Fruit fly (Drosophila melanogaster) whole organism, embryonic: Measurements from ENCODE around the gene Gr98b.
A peak's percentile ranks its signal among the peaks of the same experiment; 100 is the strongest.

ENCODE experiments used
- Asciz ChIP-seq: fragments of 200-800 bp; sonication (Bioruptor generic); optimal IDR thresholded peaks from 2 replicates; lab custom pipeline; 2017; ENCODE audit warnings: missing biosample characterization, mild to moderate bottlenecking, missing genetic modification characterization, missing genetic modification reagents
- CG10209 ChIP-seq: fragments of 200-800 bp; sonication (Bioruptor generic); optimal IDR thresholded peaks from 3 replicates; lab custom pipeline; 2017; ENCODE audit warnings: missing biosample characterization, mild to moderate bottlenecking, missing genetic modification characterization, missing genetic modification reagents
- CG10431 ChIP-seq: fragments of 200-800 bp; sonication (Bioruptor generic); optimal IDR thresholded peaks from 3 replicates; lab custom pipeline; 2018; ENCODE audit warnings: missing biosample characterization, mild to moderate bottlenecking, missing genetic modification characterization
- CG10959 ChIP-seq: fragments of 200-800 bp; sonication (Bioruptor generic); IDR thresholded peaks from 2 replicates; pipeline ENCODE4 v1.3.6; 2022; ENCODE audit warnings: missing biosample characterization, missing genetic modification characterization
- CG11723 ChIP-seq: fragments of 200-800 bp; sonication (Bioruptor generic); optimal IDR thresholded peaks from 2 replicates; lab custom pipeline; 2017; ENCODE audit warnings: missing biosample characterization, mild to moderate bottlenecking, missing genetic modification characterization
- CG12744 ChIP-seq: fragments of 200-800 bp; sonication (Bioruptor generic); optimal IDR thresholded peaks from 2 replicates; lab custom pipeline; 2016; ENCODE audit warnings: missing biosample characterization, missing genetic modification characterization
- CG13424 ChIP-seq: fragments of 200-800 bp; sonication (Bioruptor generic); optimal IDR thresholded peaks from 2 replicates; lab custom pipeline; 2019; ENCODE audit warnings: missing biosample characterization, mild to moderate bottlenecking, missing genetic modification characterization, moderate library complexity
- CG14441 ChIP-seq: fragments of 200-800 bp; sonication (Bioruptor generic); IDR thresholded peaks from 2 replicates; pipeline ENCODE4 v1.3.6; 2022; ENCODE audit warnings: missing biosample characterization, missing genetic modification characterization
- CG15601 ChIP-seq: fragments of 200-800 bp; sonication (Bioruptor generic); optimal IDR thresholded peaks from 3 replicates; lab custom pipeline; 2019; ENCODE audit warnings: missing biosample characterization, mild to moderate bottlenecking, missing genetic modification characterization, moderate library complexity
- CG15696 ChIP-seq: fragments of 200-800 bp; sonication (Bioruptor generic); optimal IDR thresholded peaks from 2 replicates; lab custom pipeline; 2019; ENCODE audit warnings: missing biosample characterization, mild to moderate bottlenecking, missing genetic modification characterization, moderate library complexity
- CG1832 ChIP-seq: fragments of 200-800 bp; sonication (Bioruptor generic); optimal IDR thresholded peaks from 2 replicates; lab custom pipeline; 2017; ENCODE audit warnings: missing biosample characterization, mild to moderate bottlenecking, missing genetic modification characterization, inconsistent platforms
- CG18599 ChIP-seq: fragments of 200-800 bp; sonication (Bioruptor generic); optimal IDR thresholded peaks from 3 replicates; lab custom pipeline; 2017; ENCODE audit warnings: missing biosample characterization, missing genetic modification characterization, mild to moderate bottlenecking, moderate library complexity, missing genetic modification reagents
- CG2889 ChIP-seq: fragments of 200-800 bp; sonication (Bioruptor generic); IDR thresholded peaks from 3 replicates; pipeline ENCODE4 v1.3.6; 2022; ENCODE audit warnings: missing biosample characterization, missing genetic modification characterization
- CG31388 ChIP-seq: fragments of 200-800 bp; sonication (Bioruptor generic); optimal IDR thresholded peaks from 2 replicates; lab custom pipeline; 2016; ENCODE audit warnings: missing biosample characterization, missing genetic modification characterization
- CG4282 ChIP-seq: fragments of 200-800 bp; sonication (Bioruptor generic); optimal IDR thresholded peaks from 2 replicates; lab custom pipeline; 2016; ENCODE audit warnings: missing biosample characterization, missing genetic modification characterization
- CG4730 ChIP-seq: fragments of 200-800 bp; sonication (Bioruptor generic); IDR thresholded peaks from 2 replicates; pipeline ENCODE4 v1.3.6; 2022; ENCODE audit warnings: missing biosample characterization, missing genetic modification characterization
- CG6654 ChIP-seq: fragments of 200-800 bp; sonication (Bioruptor generic); optimal IDR thresholded peaks from 2 replicates; lab custom pipeline; 2017; ENCODE audit warnings: missing biosample characterization, mild to moderate bottlenecking, missing genetic modification characterization
- CG7357 ChIP-seq: fragments of 200-800 bp; sonication (Bioruptor generic); IDR thresholded peaks from 3 replicates; pipeline ENCODE4 v1.3.6; 2022; ENCODE audit warnings: missing biosample characterization, missing genetic modification characterization
- CG7839 ChIP-seq: fragments of 200-800 bp; sonication (Bioruptor generic); optimal IDR thresholded peaks from 3 replicates; lab custom pipeline; 2018; ENCODE audit warnings: missing biosample characterization, mild to moderate bottlenecking, missing genetic modification characterization, moderate library complexity
- CG9727 ChIP-seq: fragments of 200-800 bp; sonication (Bioruptor generic); optimal IDR thresholded peaks from 3 replicates; lab custom pipeline; 2017; ENCODE audit warnings: missing biosample characterization, mild to moderate bottlenecking, missing genetic modification characterization
- CG9797 ChIP-seq: fragments of 200-800 bp; sonication (Bioruptor generic); optimal IDR thresholded peaks from 3 replicates; lab custom pipeline; 2018; ENCODE audit warnings: missing biosample characterization, mild to moderate bottlenecking, missing genetic modification characterization
- CG9876 ChIP-seq: fragments of 200-800 bp; sonication (Bioruptor generic); optimal IDR thresholded peaks from 2 replicates; lab custom pipeline; 2016; ENCODE audit warnings: missing biosample characterization, missing genetic modification characterization
- Camta ChIP-seq: fragments of 200-800 bp; sonication (Bioruptor generic); optimal IDR thresholded peaks from 2 replicates; lab custom pipeline; 2016; ENCODE audit warnings: missing biosample characterization, missing genetic modification characterization
- Dbx ChIP-seq: fragments of 200-800 bp; sonication (Bioruptor generic); IDR thresholded peaks from 3 replicates; pipeline ENCODE4 v1.3.6; 2022; ENCODE audit warnings: missing biosample characterization, missing genetic modification characterization
- Dip3 ChIP-seq: fragments of 200-800 bp; sonication (Bioruptor generic); optimal IDR thresholded peaks from 3 replicates; lab custom pipeline; 2016; ENCODE audit warnings: missing biosample characterization, missing genetic modification characterization
- Drgx ChIP-seq: fragments of 200-800 bp; sonication (Bioruptor generic); IDR thresholded peaks from 2 replicates; pipeline ENCODE4 v1.3.6; 2022; ENCODE audit warnings: missing biosample characterization, missing genetic modification characterization
- Ets97D ChIP-seq: fragments of 200-800 bp; sonication (Bioruptor generic); optimal IDR thresholded peaks from 3 replicates; lab custom pipeline; 2016; ENCODE audit warnings: missing biosample characterization, missing genetic modification characterization
- GATAe ChIP-seq: fragments of 200-800 bp; sonication (Bioruptor generic); conservative IDR thresholded peaks from 2 replicates; pipeline ENCODE4 v1.3.6; 2022; ENCODE audit warnings: missing biosample characterization, missing genetic modification characterization
- HLH4C ChIP-seq: fragments of 200-800 bp; sonication (Bioruptor generic); IDR thresholded peaks from 3 replicates; pipeline ENCODE4 v1.3.6; 2022; ENCODE audit warnings: missing biosample characterization, missing genetic modification characterization; ENCODE audit not compliant: partially characterized antibody
- HLHmδ ChIP-seq: fragments of 200-800 bp; sonication (Bioruptor generic); optimal IDR thresholded peaks from 2 replicates; lab custom pipeline; 2018; ENCODE audit warnings: missing biosample characterization, mild to moderate bottlenecking, missing genetic modification characterization, moderate library complexity
- Hand ChIP-seq: fragments of 200-800 bp; sonication (Bioruptor generic); optimal IDR thresholded peaks from 2 replicates; lab custom pipeline; 2017; ENCODE audit warnings: mild to moderate bottlenecking, missing biosample characterization, missing genetic modification reagents, missing genetic modification characterization
- Lim3 ChIP-seq: fragments of 200-800 bp; sonication (Bioruptor generic); IDR thresholded peaks from 2 replicates; pipeline ENCODE4 v1.3.6; 2022; ENCODE audit warnings: missing biosample characterization, missing genetic modification characterization
- NFAT ChIP-seq: fragments of 200-800 bp; sonication (Bioruptor generic); IDR thresholded peaks from 2 replicates; pipeline ENCODE4 v1.3.6; 2022; ENCODE audit warnings: missing biosample characterization, missing genetic modification characterization
- Oaz ChIP-seq: fragments of 200-800 bp; sonication (Bioruptor generic); IDR thresholded peaks from 2 replicates; pipeline ENCODE4 v1.3.6; 2022; ENCODE audit warnings: missing biosample characterization, missing genetic modification characterization
- Vsx1 ChIP-seq: fragments of 200-800 bp; sonication (Bioruptor generic); optimal IDR thresholded peaks from 2 replicates; lab custom pipeline; 2017; ENCODE audit warnings: missing biosample characterization, mild to moderate bottlenecking, missing genetic modification characterization, missing genetic modification reagents
- abd-A ChIP-seq: fragments of 200-800 bp; sonication (Bioruptor generic); optimal IDR thresholded peaks from 3 replicates; lab custom pipeline; 2019; ENCODE audit warnings: missing biosample characterization, mild to moderate bottlenecking, missing genetic modification characterization, moderate library complexity
- ap ChIP-seq: fragments of 200-800 bp; sonication (Bioruptor generic); IDR thresholded peaks from 2 replicates; pipeline ENCODE4 v1.3.6; 2022; ENCODE audit warnings: missing biosample characterization, missing genetic modification characterization
- chif ChIP-seq, 2 experiments: fragments of 200-800 bp; sonication (Bioruptor generic); optimal IDR thresholded peaks; 3 replicates each; lab custom pipeline; 2016; ENCODE audit warnings: missing biosample characterization in 2 of 2, missing genetic modification characterization in 2 of 2
- croc ChIP-seq: fragments of 200-800 bp; sonication (Bioruptor generic); conservative IDR thresholded peaks from 3 replicates; pipeline ENCODE4 v1.3.6; 2022; ENCODE audit warnings: missing biosample characterization, missing genetic modification characterization
- emc ChIP-seq: fragments of 200-800 bp; sonication (Bioruptor generic); optimal IDR thresholded peaks from 2 replicates; lab custom pipeline; 2016; ENCODE audit warnings: missing biosample characterization, missing genetic modification characterization
- gsb ChIP-seq: fragments of 200-800 bp; sonication (Bioruptor generic); IDR thresholded peaks from 2 replicates; pipeline ENCODE4 v1.3.6; 2022; ENCODE audit warnings: missing biosample characterization, missing genetic modification characterization
- insv ChIP-seq, 2 experiments: fragments of 200-800 bp; sonication (Bioruptor generic); optimal IDR thresholded peaks; 3 replicates each; lab custom pipeline; 2016 to 2018; ENCODE audit warnings: missing biosample characterization in 2 of 2, missing genetic modification characterization in 2 of 2
- ken ChIP-seq: fragments of 200-800 bp; sonication (Bioruptor generic); IDR thresholded peaks from 3 replicates; pipeline ENCODE4 v1.3.6; 2022; ENCODE audit warnings: missing biosample characterization, missing genetic modification characterization
- mirr ChIP-seq: fragments of 200-800 bp; sonication (Bioruptor generic); optimal IDR thresholded peaks from 3 replicates; lab custom pipeline; 2018; ENCODE audit warnings: missing biosample characterization, mild to moderate bottlenecking, missing genetic modification characterization
- prd ChIP-seq, 3 experiments: fragments of >200 bp in 2 of 3; fragments of 200-800 bp in 1 of 3; sonication (Bioruptor generic) in 1 of 3; optimal IDR thresholded peaks in 2 of 3; IDR thresholded peaks in 1 of 3; 2 replicates in 2 of 3; 3 replicates in 1 of 3; pipeline versions ENCODE4 v1.3.6 to Lab custom; 2017 to 2022; ENCODE audit warnings: missing biosample characterization in 1 of 3, missing genetic modification characterization in 1 of 3
- pzg ChIP-seq: fragments of 200-800 bp; sonication (Bioruptor generic); optimal IDR thresholded peaks from 3 replicates; lab custom pipeline; 2018; ENCODE audit warnings: missing biosample characterization, mild to moderate bottlenecking, missing genetic modification characterization, moderate library complexity
- sima ChIP-seq: fragments of 200-800 bp; sonication (Bioruptor generic); optimal IDR thresholded peaks from 2 replicates; lab custom pipeline; 2016; ENCODE audit warnings: missing biosample characterization, missing genetic modification characterization
- twi ChIP-seq: fragments of 200-800 bp; optimal IDR thresholded peaks from 2 replicates; lab custom pipeline; 2019; ENCODE audit warnings: missing biosample characterization, mild to moderate bottlenecking, missing genetic modification characterization, moderate library complexity
- usp ChIP-seq: fragments of >200 bp; optimal IDR thresholded peaks from 2 replicates; lab custom pipeline; 2017; ENCODE audit warnings: missing biosample characterization, missing genetic modification characterization
- vnd ChIP-seq: fragments of 200-800 bp; sonication (Bioruptor generic); IDR thresholded peaks from 3 replicates; pipeline ENCODE4 v1.3.6; 2022; ENCODE audit warnings: missing biosample characterization, missing genetic modification characterization; ENCODE audit not compliant: partially characterized antibody
- z ChIP-seq: fragments of 200-800 bp; sonication (Bioruptor generic); IDR thresholded peaks from 3 replicates; pipeline ENCODE4 v1.3.6; 2022; ENCODE audit warnings: missing biosample characterization, missing genetic modification characterization

The Gr98b gene

DNA sequence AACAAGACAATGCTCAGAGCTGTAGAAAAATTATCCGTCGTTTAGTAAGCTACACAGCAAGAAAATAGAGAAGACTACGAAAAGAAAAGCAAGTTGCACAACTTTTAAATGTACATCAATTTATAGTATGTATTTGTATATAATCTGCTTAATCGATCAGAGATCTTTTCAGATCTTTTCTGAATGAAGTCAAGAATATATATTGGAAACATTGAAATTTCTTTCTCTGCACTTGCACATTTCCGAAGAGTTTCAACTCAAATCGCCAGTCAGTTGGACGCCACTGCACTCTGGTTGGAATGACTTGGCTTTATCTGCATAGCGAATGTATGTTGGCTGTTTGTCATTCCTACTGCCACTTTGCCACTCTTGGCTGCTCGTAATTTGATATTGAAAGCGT is 11.6 kb downstream of the Gr98b start:
- TF ChIP-seq Camta: peak; percentile 16
- TF ChIP-seq CG14441 (GFP tag; lab: Robert Waterston, UW): peak; percentile 56
- no peak for TF ChIP-seq Lim3 (GFP tag; lab: Robert Waterston, UW)
- no peak for TF ChIP-seq Vsx1 (GFP tag; lab: Kevin White, UChicago)
- no peak for TF ChIP-seq emc (GFP tag; lab: Kevin White, UChicago)
- no peak for TF ChIP-seq usp (GFP tag; lab: Kevin White, UChicago)
- TF ChIP-seq CG10209 (GFP tag; lab: Kevin White, UChicago): peak; percentile 10
- peak; percentile 17 for TF ChIP-seq CG15601
- no peak for TF ChIP-seq CG1832
- no peak for TF ChIP-seq gsb (GFP tag; lab: Robert Waterston, UW)
- no peak for TF ChIP-seq CG4730 (GFP tag; lab: Robert Waterston, UW)
- no peak for TF ChIP-seq CG9876 (GFP tag; lab: Kevin White, UChicago)
- peak; percentile 37; the same call in 1 of the 3 replicates for TF ChIP-seq CG7357
- no peak for TF ChIP-seq NFAT (GFP tag; lab: Robert Waterston, UW)
- TF ChIP-seq croc: 0 out of 3 replicates have a peak, but pooled peaks have one; percentile 18
- TF ChIP-seq Ets97D (GFP tag; lab: Kevin White, UChicago): no peak
- TF ChIP-seq pzg (GFP tag; lab: Kevin White, UChicago): no peak
- no peak for TF ChIP-seq HLH4C (GFP tag; lab: Robert Waterston, UW)
- no peak for TF ChIP-seq Dbx (GFP tag; lab: Robert Waterston, UW)
- TF ChIP-seq sima (GFP tag; lab: Kevin White, UChicago): no peak
- TF ChIP-seq GATAe: no peak
- TF ChIP-seq ap (GFP tag; lab: Robert Waterston, UW): peak; percentile 50
- no peak for TF ChIP-seq ken
- TF ChIP-seq CG2889 (GFP tag; lab: Robert Waterston, UW): no peak
- TF ChIP-seq z (GFP tag; lab: Robert Waterston, UW): no peak; the same call in 2 of the 3 replicates
- TF ChIP-seq CG10959 (GFP tag; lab: Robert Waterston, UW): peak; percentile 61
- TF ChIP-seq CG18599 (GFP tag; lab: Kevin White, UChicago): peak; percentile 52
- TF ChIP-seq CG15696 (tag; lab: Kevin White, UChicago): no peak
- no peak for TF ChIP-seq vnd (GFP tag; lab: Robert Waterston, UW)
- no peak for TF ChIP-seq CG10431 (GFP tag; lab: Kevin White, UChicago)
- TF ChIP-seq Hand (GFP tag; lab: Kevin White, UChicago): no peak
- no peak for TF ChIP-seq CG4282 (GFP tag; lab: Kevin White, UChicago)
- TF ChIP-seq CG9727 (GFP tag; lab: Kevin White, UChicago): peak; percentile 54
- peak; percentile 91 for TF ChIP-seq Drgx (GFP tag; lab: Robert Waterston, UW)
- no peak for TF ChIP-seq Dip3 (GFP tag; lab: Kevin White, UChicago)
- TF ChIP-seq Oaz (GFP tag; lab: Robert Waterston, UW): no peak
- peak; percentile 52 for TF ChIP-seq CG13424 (tag; lab: Kevin White, UChicago)
- no peak for TF ChIP-seq twi (tag; lab: Kevin White, UChicago)
- TF ChIP-seq CG11723 (GFP tag; lab: Kevin White, UChicago): no peak
- TF ChIP-seq CG7839 (tag; lab: Kevin White, UChicago): peak; percentile 57
- no peak for TF ChIP-seq CG6654
- peak; percentile 67 for TF ChIP-seq Asciz (GFP tag; lab: Kevin White, UChicago)
- TF ChIP-seq HLHmδ (GFP tag; lab: Kevin White, UChicago): no peak
- TF ChIP-seq CG12744: no peak
- no peak for TF ChIP-seq mirr
- no peak for TF ChIP-seq prd (optimal IDR thresholded peaks at IDR 0.05; lab: Kevin White, UChicago)
- TF ChIP-seq prd (GFP tag; IDR thresholded peaks at IDR 0.05; lab: Robert Waterston, UW): peak; percentile 75
- TF ChIP-seq CG9797: no peak
- no peak for TF ChIP-seq insv (GFP tag; optimal IDR thresholded peaks at IDR 0.05; lab: Kevin White, UChicago)
- TF ChIP-seq CG31388 (GFP tag; lab: Kevin White, UChicago): no peak
- TF ChIP-seq chif (GFP tag; optimal IDR thresholded peaks at IDR 0.05; lab: Kevin White, UChicago): peak; percentile 17 to 44
- TF ChIP-seq abd-A (tag; lab: Kevin White, UChicago): no peak
